Worm (Caenorhabditis elegans) whole organism, mixed stage, embryonic: ENCODE data around the gene T05D4.2.

Experiments used
- flh-1 ChIP-seq: fragments of 200-800 bp; sonication (Bioruptor generic); optimal IDR thresholded peaks from 2 replicates; lab custom pipeline; 2018; ENCODE audit warnings: mild to moderate bottlenecking, missing genetic modification characterization, moderate library complexity, missing compliant biosample characterization
- lsy-2 ChIP-seq: fragments of 150-350 bp; optimal IDR thresholded peaks from 2 replicates; lab custom pipeline; 2014; ENCODE audit warnings: missing biosample characterization, missing genetic modification characterization
- nhr-12 ChIP-seq: fragments of 150-350 bp; optimal IDR thresholded peaks from 2 replicates; lab custom pipeline; 2014; ENCODE audit warnings: missing biosample characterization, missing genetic modification characterization
- nhr-237 ChIP-seq: fragments of 150-350 bp; optimal IDR thresholded peaks from 2 replicates; lab custom pipeline; 2014; ENCODE audit warnings: missing biosample characterization, missing genetic modification characterization
- nhr-28 ChIP-seq: fragments of 150-350 bp; optimal IDR thresholded peaks from 2 replicates; lab custom pipeline; 2014; ENCODE audit warnings: missing biosample characterization, missing genetic modification characterization
- snpc-4 ChIP-seq: fragments of 150-350 bp; optimal IDR thresholded peaks from 2 replicates; lab custom pipeline; 2014; ENCODE audit warnings: missing biosample characterization, missing genetic modification characterization
- zip-8 ChIP-seq: fragments of 150-350 bp; optimal IDR thresholded peaks from 2 replicates; lab custom pipeline; 2014; ENCODE audit warnings: missing biosample characterization, missing genetic modification characterization

- no peak for TF ChIP-seq lsy-2 (tag; lab: Kevin White, UChicago)
- no peak for TF ChIP-seq zip-8
- TF ChIP-seq snpc-4 (tag; lab: Kevin White, UChicago), result no peak
- no peak for TF ChIP-seq nhr-28 (tag; lab: Kevin White, UChicago)
- no peak for TF ChIP-seq nhr-237 (tag; lab: Kevin White, UChicago)
- TF ChIP-seq nhr-12, result no peak
- TF ChIP-seq flh-1 (GFP tag; lab: Kevin White, UChicago), result no peak
Observed at ce11 chrIII:13526191-13526590, 36.7 kb downstream of the T05D4.2 start.
